Worm (Caenorhabditis elegans): ENCODE data around the gene sup-12.

DNA sequence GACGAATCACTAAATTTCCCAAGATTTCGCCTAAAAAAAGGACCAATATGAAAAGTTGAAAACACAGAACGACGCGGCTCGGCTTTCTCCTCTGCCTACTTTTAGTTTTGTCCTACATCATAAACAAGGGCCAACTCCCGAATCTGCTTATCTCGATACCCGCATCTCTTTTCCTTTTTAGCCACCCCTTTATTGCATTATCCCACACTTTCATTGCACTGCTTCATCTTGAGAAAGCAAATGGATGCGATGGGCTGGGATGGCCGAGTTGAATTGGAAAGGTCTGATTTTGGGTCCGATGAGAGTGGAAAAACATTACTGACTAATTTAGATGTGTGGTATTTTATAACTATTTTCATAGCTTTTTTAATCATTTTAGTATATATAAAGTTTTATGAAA is 48.7 kb upstream of the sup-12 start:
- TF ChIP-seq W03F9.2 (tag; optimal IDR thresholded peaks at IDR 0.05) (no peak), him-1 (tag; optimal IDR thresholded peaks at IDR 0.05) (no peak), dao-5 (tag; optimal IDR thresholded peaks at IDR 0.05) (no peak)

Measured in whole organism, L4/young adult.